Worm (Caenorhabditis elegans) whole organism, L3 larva: Measurements from ENCODE around the gene C17F4.2.
A peak's percentile ranks its signal among the peaks of the same experiment; 100 is the strongest.

ENCODE experiments used
- ZK546.5 ChIP-seq: sonication (generic microtip); optimal IDR thresholded peaks from 2 replicates; lab custom pipeline; 2017; ENCODE audit warnings: missing biosample characterization, missing genetic modification characterization
- ceh-82 ChIP-seq: fragments of 150-350 bp; optimal IDR thresholded peaks from 2 replicates; lab custom pipeline; 2014; ENCODE audit warnings: missing biosample characterization, missing genetic modification characterization
- elt-2 ChIP-seq: sonication (generic microtip); optimal IDR thresholded peaks from 2 replicates; lab custom pipeline; 2016; ENCODE audit warnings: missing genetic modification reagents, mild to moderate bottlenecking, missing genetic modification characterization, missing compliant biosample characterization
- fkh-2 ChIP-seq: fragments of 150-350 bp; optimal IDR thresholded peaks from 2 replicates; lab custom pipeline; 2014; ENCODE audit warnings: missing biosample characterization, missing genetic modification reagents, missing genetic modification characterization
- fos-1 ChIP-seq: fragments of 150-350 bp; optimal IDR thresholded peaks from 2 replicates; lab custom pipeline; 2014; ENCODE audit warnings: missing biosample characterization, missing genetic modification characterization
- nhr-237 ChIP-seq: fragments of 150-350 bp; optimal IDR thresholded peaks from 2 replicates; lab custom pipeline; 2014; ENCODE audit warnings: missing biosample characterization, missing genetic modification characterization
- nhr-25 ChIP-seq: sonication (generic microtip); optimal IDR thresholded peaks from 2 replicates; lab custom pipeline; 2017; ENCODE audit warnings: missing biosample characterization, missing genetic modification characterization
- nhr-43 ChIP-seq: sonication (generic microtip); optimal IDR thresholded peaks from 2 replicates; lab custom pipeline; 2016; ENCODE audit warnings: mild to moderate bottlenecking, missing genetic modification characterization, missing compliant biosample characterization; ENCODE audit not compliant: poor library complexity, severe bottlenecking
- nhr-67 ChIP-seq: fragments of 150-350 bp; optimal IDR thresholded peaks from 2 replicates; lab custom pipeline; 2014; ENCODE audit warnings: missing biosample characterization, missing genetic modification characterization
- pha-4 ChIP-seq: fragments of 150-350 bp; optimal IDR thresholded peaks from 2 replicates; lab custom pipeline; 2014; ENCODE audit warnings: missing biosample characterization, missing genetic modification reagents, missing genetic modification characterization
- pqm-1 ChIP-seq: fragments of 150-350 bp; optimal IDR thresholded peaks from 2 replicates; lab custom pipeline; 2017; ENCODE audit warnings: missing biosample characterization, missing genetic modification characterization, inconsistent platforms
- snpc-4 ChIP-seq: fragments of 150-350 bp; optimal IDR thresholded peaks from 2 replicates; lab custom pipeline; 2014; ENCODE audit warnings: missing biosample characterization, missing genetic modification characterization
- unc-39 ChIP-seq: sonication (generic microtip); optimal IDR thresholded peaks from 4 replicates; lab custom pipeline; 2017; ENCODE audit warnings: missing biosample characterization, missing genetic modification characterization
- ztf-4 ChIP-seq: fragments of 150-350 bp; optimal IDR thresholded peaks from 2 replicates; lab custom pipeline; 2014; ENCODE audit warnings: missing biosample characterization, missing genetic modification characterization

The C17F4.2 gene

ce11 chrII:3296644-3297043 is 48.2 kb downstream of the C17F4.2 start, which contains the start of gene btb-16:
Gene btb-16, plus strand, starts transcription at chrII:3296883.
- TF ChIP-seq pha-4 = peak; percentile 85
- TF ChIP-seq nhr-43 (tag; lab: Kevin White, UChicago) = no peak
- no peak for TF ChIP-seq fos-1
- peak; percentile 6 for TF ChIP-seq pqm-1 (tag; lab: Kevin White, UChicago)
- TF ChIP-seq elt-2 (tag; lab: Kevin White, UChicago) = peak; percentile 61

- no peak for TF ChIP-seq nhr-25
- no peak for TF ChIP-seq fkh-2 (tag; lab: Kevin White, UChicago)
- TF ChIP-seq elt-2 (tag; lab: Kevin White, UChicago) = no peak
- no peak for TF ChIP-seq snpc-4 (tag; lab: Kevin White, UChicago)
- TF ChIP-seq nhr-67 (tag; lab: Kevin White, UChicago) = no peak
- no peak for TF ChIP-seq nhr-237 (tag; lab: Kevin White, UChicago)
- no peak for TF ChIP-seq ZK546.5 (tag; lab: Kevin White, UChicago)
- TF ChIP-seq ceh-82 (tag; lab: Kevin White, UChicago) = no peak
- no peak for TF ChIP-seq unc-39 (tag; lab: Kevin White, UChicago)
- TF ChIP-seq ztf-4 = no peak
Observed at ce11 chrII:3297914-3298313, 49.4 kb downstream of the C17F4.2 start, which contains the start of gene btb-18. Gene btb-18, plus strand, starts transcription at chrII:3298214.
